Fruit fly (Drosophila melanogaster): ENCODE data around the gene Hsc20.

Hsc20 gene

DNA sequence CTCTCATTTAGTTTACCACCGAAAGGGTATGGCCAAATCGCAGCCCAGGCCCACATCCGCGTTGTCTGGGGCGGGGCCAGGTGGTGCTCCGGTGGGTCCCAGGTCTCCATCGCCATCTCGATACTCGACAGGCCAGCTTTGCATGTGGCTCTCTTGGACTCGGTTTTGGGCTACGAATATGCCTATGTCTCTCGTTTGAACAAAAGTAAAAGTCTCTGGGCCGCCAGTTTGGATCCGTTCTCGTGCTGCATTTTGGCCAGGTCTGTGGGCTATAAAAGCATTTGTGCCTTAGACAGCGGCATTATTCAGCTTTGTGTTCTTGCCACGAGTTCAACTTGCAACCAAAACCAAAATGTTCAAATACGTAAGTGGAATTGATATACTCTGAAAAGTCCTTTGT lies 44.2 kb downstream of the Hsc20 start, which contains the start of gene CG13065:
TSS of gene CG13065 (plus strand) at position 301 of the 400 bp plus-strand sequence.
- no peak for TF ChIP-seq noc (tag; optimal IDR thresholded peaks at IDR 0.05)

DNA sequence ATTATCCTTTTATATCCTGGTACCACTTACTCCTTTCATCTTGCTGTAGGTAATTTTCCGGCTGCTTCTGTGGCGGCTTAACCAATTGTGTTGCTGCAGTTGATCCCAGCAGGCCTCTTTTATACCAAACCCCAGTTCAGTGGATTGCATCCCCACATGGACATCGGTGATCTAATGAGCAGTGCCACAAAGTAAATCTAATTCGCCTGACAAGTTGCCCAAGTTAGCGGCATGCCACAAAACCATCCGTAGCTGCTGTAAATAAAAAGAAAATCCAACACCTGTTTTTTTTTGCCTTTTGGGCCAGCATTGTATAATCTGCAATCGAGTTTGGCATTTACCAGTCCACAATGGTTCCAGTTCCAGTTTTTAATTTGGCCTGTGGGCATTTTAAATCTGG lies 46.2 kb downstream of the Hsc20 start, which contains the start of gene CG13050:
TSS of gene CG13050 (minus strand) at position 101 of the 400 bp plus-strand sequence.
- no peak for TF ChIP-seq noc (tag; optimal IDR thresholded peaks at IDR 0.05)

DNA sequence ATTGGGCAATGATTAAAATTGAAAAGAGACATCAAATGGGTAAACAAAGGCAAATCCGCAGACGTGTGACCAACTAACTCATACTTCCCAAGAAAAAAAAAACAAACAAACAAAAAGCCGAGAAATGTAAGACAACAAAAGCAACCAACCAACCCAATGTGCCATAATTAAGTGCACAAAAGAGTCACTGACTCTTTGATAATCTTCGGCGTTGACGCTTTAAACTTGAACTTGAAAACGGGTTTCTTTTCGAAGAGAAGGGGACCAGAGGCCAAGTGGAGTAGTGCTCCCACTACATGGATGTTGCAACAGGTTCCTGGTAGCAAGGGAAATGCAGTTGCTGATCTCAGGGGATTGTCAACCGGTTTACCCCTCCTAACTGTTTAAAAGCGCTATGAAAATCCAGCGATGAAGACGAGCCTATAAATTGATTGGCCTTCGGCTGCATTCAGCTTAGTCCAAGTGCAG lies 47.1 kb downstream of the Hsc20 start, which contains the start of gene CG13064:
TSS of gene CG13064 (plus strand) at position 418 of the 468 bp plus-strand sequence.
- no peak for TF ChIP-seq noc (tag; optimal IDR thresholded peaks at IDR 0.05)

DNA sequence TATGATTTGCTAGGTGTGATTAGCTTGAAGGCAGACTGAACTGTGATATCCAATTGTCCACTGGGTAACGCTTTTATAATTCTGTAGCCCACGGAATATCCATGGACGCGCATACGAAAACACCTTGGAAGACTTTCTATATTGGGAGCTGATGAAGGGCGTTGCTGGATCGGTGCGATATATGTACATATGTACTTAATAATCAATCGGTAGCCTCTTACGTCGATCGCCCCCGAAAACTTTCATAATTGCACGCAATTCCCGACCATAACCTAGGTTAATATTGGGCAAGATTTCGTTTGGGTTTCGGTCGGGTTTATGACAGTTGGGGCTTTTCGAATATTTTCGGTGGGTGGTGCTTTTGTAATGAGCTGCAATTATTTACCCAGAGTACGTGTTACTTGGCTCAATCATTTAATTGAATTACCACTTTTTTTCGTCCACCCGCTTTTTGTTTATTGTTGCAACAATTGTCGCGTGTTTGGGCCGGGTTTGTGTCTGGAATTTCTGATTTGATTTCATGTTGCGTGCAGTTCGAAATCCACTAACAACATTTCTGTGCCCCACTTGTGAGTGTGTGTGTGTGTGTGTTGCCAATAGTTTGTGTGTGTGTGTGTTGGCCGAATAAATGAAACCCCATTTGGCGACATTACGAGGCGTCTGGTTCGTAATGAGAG lies 49.1 kb downstream of the Hsc20 start, which contains the start of gene CG13049:
TSS of gene CG13049 (minus strand) at position 51 of the 677 bp plus-strand sequence.
- no peak for TF ChIP-seq noc (tag; optimal IDR thresholded peaks at IDR 0.05)
